Worm (Caenorhabditis elegans) whole organism, L4/young adult: ENCODE measurements around the gene prdx-6.

Experiments used
- W03F9.2 ChIP-seq: fragments of 150-350 bp; optimal IDR thresholded peaks from 2 replicates; lab custom pipeline; 2014; ENCODE audit warnings: missing biosample characterization, missing genetic modification characterization
- dao-5 ChIP-seq: sonication (generic microtip); optimal IDR thresholded peaks from 2 replicates; lab custom pipeline; 2016; ENCODE audit warnings: missing genotype, missing genetic modification characterization, moderate library complexity, missing compliant biosample characterization
- him-1 ChIP-seq: sonication (generic microtip); optimal IDR thresholded peaks from 2 replicates; lab custom pipeline; 2016; ENCODE audit warnings: missing genotype, missing genetic modification reagents, missing genetic modification characterization, missing compliant biosample characterization

DNA sequence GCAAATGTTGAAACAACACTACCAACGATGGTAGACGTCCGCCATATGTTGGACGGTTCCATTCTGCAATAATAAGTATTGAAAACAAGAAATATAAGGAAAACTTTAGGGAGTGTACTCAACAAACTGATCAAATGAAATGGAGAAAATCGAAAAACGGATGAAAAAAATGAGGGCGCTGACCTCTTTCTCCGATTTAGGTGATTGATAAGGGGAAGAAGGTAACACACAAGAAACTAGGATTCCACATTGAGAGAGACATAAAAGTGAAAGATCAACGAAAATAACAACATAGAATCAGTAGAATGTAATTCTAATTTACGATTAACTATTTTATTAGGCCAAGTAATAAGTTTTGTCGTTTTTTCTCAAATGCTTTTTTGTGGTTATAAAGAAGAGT lies 40.8 kb downstream of the prdx-6 start, which contains the start of gene dpy-9:
- TF ChIP-seq him-1 (tag; lab: Kevin White, UChicago) (no peak), dao-5 (tag; lab: Kevin White, UChicago) (no peak), W03F9.2 (tag; lab: Kevin White, UChicago) (no peak)
